Fruit fly (Drosophila melanogaster) whole organism, wandering third instar larva: ENCODE results near the gene PK1-R.

Source experiments
- Abd-B ChIP-seq: fragments of >200 bp; optimal IDR thresholded peaks from 2 replicates; lab custom pipeline; 2017; ENCODE audit warnings: missing biosample characterization, missing genetic modification characterization
- CG32264 ChIP-seq: fragments of 200-800 bp; sonication (Bioruptor generic); optimal IDR thresholded peaks from 2 replicates; lab custom pipeline; 2016; ENCODE audit warnings: missing biosample characterization, missing genetic modification characterization
- CrebA ChIP-seq: fragments of 200-800 bp; sonication (Bioruptor generic); optimal IDR thresholded peaks from 2 replicates; lab custom pipeline; 2016; ENCODE audit warnings: missing biosample characterization, mild to moderate bottlenecking, missing genetic modification characterization, borderline replicate concordance
- Dfd ChIP-seq: fragments of >200 bp; optimal IDR thresholded peaks from 2 replicates; lab custom pipeline; 2017; ENCODE audit warnings: missing biosample characterization, missing genetic modification characterization
- Dif ChIP-seq: fragments of 200-275, 200-300 bp; sonication (Bioruptor generic); optimal IDR thresholded peaks from 2 replicates; lab custom pipeline; 2018; ENCODE audit warnings: missing biosample characterization, missing genetic modification characterization; ENCODE audit not compliant: partially characterized antibody
- GATAd ChIP-seq: sonication (Bioruptor generic); optimal IDR thresholded peaks from 2 replicates; lab custom pipeline; 2016; ENCODE audit warnings: missing biosample characterization, missing genetic modification characterization
- HLH106 ChIP-seq: fragments of 200-800 bp; optimal IDR thresholded peaks from 3 replicates; lab custom pipeline; 2019; ENCODE audit warnings: missing biosample characterization, mild to moderate bottlenecking, missing genetic modification characterization, moderate library complexity
- Hnf4 ChIP-seq: fragments of 200-800 bp; sonication (Bioruptor generic); optimal IDR thresholded peaks from 2 replicates; lab custom pipeline; 2016; ENCODE audit warnings: missing biosample characterization, mild to moderate bottlenecking, missing genetic modification characterization
- Hr78 ChIP-seq: fragments of >200 bp; optimal IDR thresholded peaks from 2 replicates; lab custom pipeline; 2017; ENCODE audit warnings: missing biosample characterization, missing genetic modification characterization
- Hr83 ChIP-seq: fragments of 200-300 bp; sonication (Bioruptor generic); optimal IDR thresholded peaks from 2 replicates; lab custom pipeline; 2016; ENCODE audit warnings: missing biosample characterization, mild to moderate bottlenecking, missing genetic modification characterization, moderate library complexity; ENCODE audit not compliant: poor library complexity, severe bottlenecking
- Jra ChIP-seq: sonication (Bioruptor generic); optimal IDR thresholded peaks from 2 replicates; lab custom pipeline; 2016; ENCODE audit warnings: missing biosample characterization, missing genetic modification characterization
- Myc ChIP-seq: fragments of >200 bp; optimal IDR thresholded peaks from 2 replicates; lab custom pipeline; 2017
- N ChIP-seq: fragments of >200 bp; optimal IDR thresholded peaks from 2 replicates; lab custom pipeline; 2018; ENCODE audit warnings: missing biosample characterization, missing external identifiers, missing genetic modification characterization
- OdsH ChIP-seq: fragments of 200-800 bp; sonication (Bioruptor generic); optimal IDR thresholded peaks from 2 replicates; lab custom pipeline; 2016; ENCODE audit warnings: missing biosample characterization, mild to moderate bottlenecking, missing genetic modification characterization
- Rel ChIP-seq, 2 experiments: fragments of 200-800 bp; sonication (Bioruptor generic) in 1 of 2; optimal IDR thresholded peaks; 2 replicates in 1 of 2; 3 replicates in 1 of 2; lab custom pipeline; 2016 to 2019; ENCODE audit warnings: mild to moderate bottlenecking in 2 of 2, missing biosample characterization in 2 of 2, missing genetic modification characterization in 2 of 2, moderate library complexity in 1 of 2
- Sp1 ChIP-seq: fragments of 200-800 bp; sonication (Bioruptor generic); optimal IDR thresholded peaks from 3 replicates; lab custom pipeline; 2019; ENCODE audit warnings: missing biosample characterization, mild to moderate bottlenecking, missing genetic modification characterization, moderate library complexity
- Vsx2 ChIP-seq: fragments of 200-300, 225-300 bp; sonication (Bioruptor generic); optimal IDR thresholded peaks from 2 replicates; lab custom pipeline; 2018; ENCODE audit warnings: missing biosample characterization, missing genetic modification characterization; ENCODE audit not compliant: partially characterized antibody
- br ChIP-seq: fragments of 200-800 bp; sonication (Bioruptor generic); optimal IDR thresholded peaks from 2 replicates; lab custom pipeline; 2016; ENCODE audit warnings: missing biosample characterization, missing genetic modification characterization
- brk ChIP-seq: fragments of 200-800 bp; sonication (Bioruptor generic); optimal IDR thresholded peaks from 2 replicates; lab custom pipeline; 2016; ENCODE audit warnings: missing biosample characterization, mild to moderate bottlenecking, missing genetic modification characterization
- dl ChIP-seq, 2 experiments: fragments of 175-275, 200-275 bp in 1 of 2; fragments of 200-275 bp in 1 of 2; sonication (Bioruptor generic); optimal IDR thresholded peaks; lab custom pipeline; 2018; ENCODE audit warnings: mild to moderate bottlenecking in 2 of 2, missing biosample characterization in 2 of 2, missing genetic modification characterization in 2 of 2, moderate library complexity in 2 of 2; ENCODE audit not compliant: partially characterized antibody in 2 of 2, insufficient read depth in 1 of 2
- dmrt93B ChIP-seq: fragments of 200-800 bp; sonication (Bioruptor generic); optimal IDR thresholded peaks from 2 replicates; lab custom pipeline; 2018; ENCODE audit warnings: missing biosample characterization, mild to moderate bottlenecking, missing genetic modification characterization
- dsf ChIP-seq: sonication (Bioruptor generic); optimal IDR thresholded peaks from 2 replicates; lab custom pipeline; 2016; ENCODE audit warnings: missing biosample characterization, missing genetic modification characterization, borderline replicate concordance
- ey ChIP-seq: fragments of 200-800 bp; sonication (Bioruptor generic); optimal IDR thresholded peaks from 2 replicates; lab custom pipeline; 2016; ENCODE audit warnings: missing biosample characterization, missing genetic modification characterization
- foxo ChIP-seq, 2 experiments: fragments of 200-800 bp; sonication (Bioruptor generic); optimal IDR thresholded peaks; 2 replicates in 1 of 2; 3 replicates in 1 of 2; lab custom pipeline; 2016 to 2017; ENCODE audit warnings: missing biosample characterization in 2 of 2, missing genetic modification characterization in 2 of 2
- fru ChIP-seq: fragments of 200-800 bp; sonication (Bioruptor generic); optimal IDR thresholded peaks from 3 replicates; lab custom pipeline; 2016; ENCODE audit warnings: missing biosample characterization, mild to moderate bottlenecking, missing genetic modification characterization
- h ChIP-seq: fragments of 200-800 bp; sonication (Bioruptor generic); optimal IDR thresholded peaks from 3 replicates; lab custom pipeline; 2016; ENCODE audit warnings: missing biosample characterization, mild to moderate bottlenecking, missing genetic modification characterization
- jim ChIP-seq: fragments of 175-275, 200-325 bp; sonication (Bioruptor generic); optimal IDR thresholded peaks from 2 replicates; lab custom pipeline; 2016; ENCODE audit warnings: missing biosample characterization, mild to moderate bottlenecking, missing genetic modification characterization
- lola ChIP-seq: fragments of >200 bp; optimal IDR thresholded peaks from 2 replicates; lab custom pipeline; 2017; ENCODE audit warnings: missing biosample characterization, missing genetic modification characterization
- psq ChIP-seq: fragments of 200-800 bp; sonication (Bioruptor generic); optimal IDR thresholded peaks from 3 replicates; lab custom pipeline; 2017; ENCODE audit warnings: missing biosample characterization, mild to moderate bottlenecking, missing genetic modification characterization, moderate library complexity
- rgr ChIP-seq: fragments of 200-800 bp; sonication (Bioruptor generic); optimal IDR thresholded peaks from 3 replicates; lab custom pipeline; 2016; ENCODE audit warnings: missing biosample characterization, mild to moderate bottlenecking, missing genetic modification characterization
- sage ChIP-seq: fragments of 200-800 bp; sonication (Bioruptor generic); optimal IDR thresholded peaks from 2 replicates; lab custom pipeline; 2016; ENCODE audit warnings: missing biosample characterization, mild to moderate bottlenecking, missing genetic modification characterization
- sv ChIP-seq: fragments of 200-800 bp; sonication (Bioruptor generic); optimal IDR thresholded peaks from 3 replicates; lab custom pipeline; 2016; ENCODE audit warnings: missing biosample characterization, missing genetic modification characterization
- tai ChIP-seq: sonication (Bioruptor generic); optimal IDR thresholded peaks from 2 replicates; lab custom pipeline; 2016; ENCODE audit warnings: missing biosample characterization, missing genetic modification characterization
- usp ChIP-seq: fragments of >200 bp; optimal IDR thresholded peaks from 2 replicates; lab custom pipeline; 2017; ENCODE audit warnings: missing biosample characterization, missing genetic modification characterization
- woc ChIP-seq: sonication (Bioruptor generic); optimal IDR thresholded peaks from 2 replicates; lab custom pipeline; 2016; ENCODE audit warnings: missing biosample characterization, mild to moderate bottlenecking, missing genetic modification characterization

PK1-R gene

DNA sequence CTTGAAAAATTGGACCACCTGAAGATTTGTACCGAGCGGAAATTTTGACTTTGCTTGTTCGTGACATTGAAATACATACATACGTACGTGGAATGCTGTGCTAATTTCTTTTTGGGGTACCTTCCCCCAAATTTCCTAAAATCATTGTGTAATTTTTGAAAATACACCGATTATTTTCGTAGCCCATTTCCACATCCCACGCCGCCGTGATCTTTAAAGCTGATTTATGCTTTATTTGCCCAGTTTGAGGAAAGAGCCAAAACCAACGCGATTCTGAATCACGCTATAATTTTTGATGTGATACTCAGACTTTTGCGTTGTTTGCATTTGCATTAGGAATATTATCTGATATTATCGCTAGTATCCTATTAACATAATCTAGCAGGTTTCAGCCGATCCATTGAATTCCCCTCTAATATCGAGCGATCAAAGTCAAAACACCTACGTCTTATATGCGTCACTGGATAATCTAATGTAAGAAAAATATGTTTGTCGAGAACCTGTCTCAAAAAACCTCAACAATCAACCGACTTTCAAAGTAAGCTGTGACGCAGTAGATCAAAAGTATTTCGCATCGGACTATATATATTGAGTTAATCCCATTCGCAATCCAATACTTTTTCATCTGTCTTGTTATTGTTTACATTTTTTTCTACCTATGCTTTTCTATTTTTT is 39.9 kb downstream of the PK1-R start:
- TF ChIP-seq Hr78 (GFP tag; lab: Kevin White, UChicago) (no peak), psq (no peak), OdsH (GFP tag; lab: Kevin White, UChicago) (no peak), ey (no peak), GATAd (GFP tag; lab: Kevin White, UChicago) (no peak), Vsx2 (GFP tag; lab: Kevin White, UChicago) (no peak), Abd-B (GFP tag; lab: Kevin White, UChicago) (no peak), jim (GFP tag; lab: Kevin White, UChicago) (no peak), lola (GFP tag; lab: Kevin White, UChicago) (no peak), rgr (GFP tag; lab: Kevin White, UChicago) (no peak), dsf (GFP tag; lab: Kevin White, UChicago) (no peak)

DNA sequence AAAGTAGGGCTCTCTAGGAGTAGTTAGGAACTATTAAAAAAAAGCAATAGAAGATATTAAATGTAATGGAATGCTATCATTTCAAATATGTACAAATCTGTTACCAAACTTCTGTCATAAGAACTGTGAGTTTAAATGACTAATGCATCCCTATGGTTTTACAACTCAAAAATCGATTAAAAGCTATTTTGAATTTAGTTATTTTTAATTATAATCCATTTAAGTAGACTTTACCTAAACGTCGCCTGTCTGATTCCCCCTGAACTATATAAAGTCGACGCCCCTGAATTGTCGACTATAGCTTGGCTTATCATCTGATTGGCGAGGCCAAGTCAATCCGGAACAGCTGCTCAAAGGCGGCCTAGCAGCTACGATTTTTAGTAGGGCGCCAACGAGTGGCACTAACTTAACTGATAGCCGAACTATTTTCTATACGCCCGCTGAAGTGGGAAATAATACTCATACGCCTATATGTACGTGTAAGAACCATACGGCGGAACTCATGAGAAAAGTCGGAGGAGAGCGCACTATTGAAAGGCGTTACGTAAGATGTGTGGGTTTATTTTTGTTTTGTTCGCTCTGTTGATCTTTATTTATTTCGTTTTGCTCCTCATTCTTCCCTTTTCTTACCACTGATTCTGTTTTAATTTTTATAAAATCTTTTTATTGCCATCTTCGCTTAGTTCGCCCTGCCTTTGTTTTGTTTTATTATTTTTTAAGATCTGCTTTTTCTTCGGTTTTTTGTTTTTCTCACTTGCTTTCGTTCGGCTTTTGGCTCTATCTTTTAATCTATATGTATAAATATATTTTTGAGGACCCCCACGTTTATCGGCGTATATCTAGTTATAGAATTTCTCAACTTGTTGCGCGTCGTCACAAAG is 40.7 kb downstream of the PK1-R start:
- TF ChIP-seq br (GFP tag; lab: Kevin White, UChicago) (peak; percentile 22), tai (GFP tag; lab: Kevin White, UChicago) (peak; percentile 28), fru (GFP tag; lab: Kevin White, UChicago) (peak; percentile 29), N (GFP tag; lab: Kevin White, UChicago) (no peak), rgr (GFP tag; lab: Kevin White, UChicago) (peak; percentile 56), Dif (GFP tag; lab: Kevin White, UChicago) (no peak), Sp1 (GFP tag; lab: Kevin White, UChicago) (peak; percentile 48), dmrt93B (GFP tag; lab: Kevin White, UChicago) (peak; percentile 51), h (GFP tag; lab: Kevin White, UChicago) (peak; percentile 68), ey (peak; percentile 59), OdsH (GFP tag; lab: Kevin White, UChicago) (peak; percentile 51), HLH106 (peak; percentile 71), foxo (GFP tag; optimal IDR thresholded peaks at IDR 0.05; lab: Kevin White, UChicago) (peak; percentile 25 to 65), Vsx2 (GFP tag; lab: Kevin White, UChicago) (no peak)

DNA sequence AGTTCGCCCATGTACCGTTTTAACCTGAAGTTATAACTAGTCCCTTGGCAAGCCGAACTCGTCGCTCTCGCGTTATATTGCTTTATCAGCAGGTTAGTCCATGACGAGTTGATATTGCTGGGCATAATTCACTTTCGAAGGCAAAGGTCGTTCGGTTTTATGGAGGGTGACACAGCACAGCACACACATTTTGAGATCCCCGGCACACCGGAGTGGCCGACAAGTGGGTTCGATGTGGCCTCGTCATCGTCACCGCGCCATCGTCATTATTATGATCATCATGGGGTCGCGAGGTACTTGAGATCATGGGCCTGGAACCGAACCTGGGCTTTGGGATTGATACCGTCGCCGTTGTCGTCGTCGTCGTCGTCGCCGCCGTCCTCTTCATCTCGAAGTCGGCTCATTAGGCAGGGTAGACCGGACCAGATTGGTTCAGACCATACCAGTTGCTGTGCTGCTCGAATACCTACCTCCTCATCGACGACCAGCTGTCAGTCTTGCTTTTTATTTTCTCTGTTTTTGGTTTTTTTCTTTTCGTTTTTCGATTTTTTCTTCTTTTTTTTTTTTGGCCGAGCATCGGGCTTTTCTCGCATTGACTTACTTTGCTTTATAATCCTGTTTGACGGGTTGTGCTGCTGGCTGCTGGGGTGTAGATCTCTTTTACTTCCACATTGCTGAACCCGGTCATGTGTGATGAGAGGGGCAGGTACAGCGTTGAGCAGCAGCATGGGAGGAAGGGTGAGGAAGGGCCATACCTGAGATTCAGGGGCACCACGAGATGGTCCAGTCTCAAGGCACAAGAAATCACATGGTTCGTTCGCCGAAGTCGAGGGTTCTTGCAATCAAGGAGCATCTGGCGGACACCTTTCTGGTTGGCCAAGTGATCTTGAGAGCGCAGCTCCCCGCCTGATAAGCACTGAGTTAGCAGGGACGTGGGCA is 41.6 kb downstream of the PK1-R start:
- TF ChIP-seq br (GFP tag; lab: Kevin White, UChicago) (peak; percentile 43), rgr (GFP tag; lab: Kevin White, UChicago) (no peak), CrebA (GFP tag; lab: Kevin White, UChicago) (peak; percentile 97), Hr78 (GFP tag; lab: Kevin White, UChicago) (no peak), dsf (GFP tag; lab: Kevin White, UChicago) (no peak), N (GFP tag; lab: Kevin White, UChicago) (no peak), dl (GFP tag; optimal IDR thresholded peaks at IDR 0.05; lab: Kevin White, UChicago; ENCODE audit: insufficient read depth in 1 of 2, partially characterized antibody in 2 of 2) (peak in 1 of 2 experiments; percentile 0), Jra (no peak), fru (GFP tag; lab: Kevin White, UChicago) (peak; percentile 64), brk (GFP tag; lab: Kevin White, UChicago) (peak; percentile 73), Rel (GFP tag; optimal IDR thresholded peaks at IDR 0.05; lab: Kevin White, UChicago) (peak; percentile 99), Rel (tag; optimal IDR thresholded peaks at IDR 0.05; lab: Kevin White, UChicago) (peak; percentile 22), HLH106 (no peak), sage (GFP tag; lab: Kevin White, UChicago) (peak; percentile 83), GATAd (GFP tag; lab: Kevin White, UChicago) (no peak), jim (GFP tag; lab: Kevin White, UChicago) (peak; percentile 12), ey (no peak), lola (GFP tag; lab: Kevin White, UChicago) (no peak), h (GFP tag; lab: Kevin White, UChicago) (no peak), dmrt93B (GFP tag; lab: Kevin White, UChicago) (no peak), Dfd (GFP tag; lab: Kevin White, UChicago) (no peak), Abd-B (GFP tag; lab: Kevin White, UChicago) (no peak), CG32264 (GFP tag; lab: Kevin White, UChicago) (peak; percentile 65), OdsH (GFP tag; lab: Kevin White, UChicago) (no peak), Myc (lab: Kevin White, UChicago) (no peak), psq (peak; percentile 54), tai (GFP tag; lab: Kevin White, UChicago) (no peak), usp (no peak), Dif (GFP tag; lab: Kevin White, UChicago) (peak; percentile 30), foxo (GFP tag; optimal IDR thresholded peaks at IDR 0.05; lab: Kevin White, UChicago) (peak in 1 of 2 experiments; percentile 82), Sp1 (GFP tag; lab: Kevin White, UChicago) (peak; percentile 82), Hr83 (GFP tag; lab: Kevin White, UChicago) (peak; percentile 36), sv (GFP tag; lab: Kevin White, UChicago) (no peak), Hnf4 (GFP tag; lab: Kevin White, UChicago) (peak; percentile 36), woc (GFP tag; lab: Kevin White, UChicago) (no peak)
